Fruit fly (Drosophila melanogaster) whole organism: ENCODE data around the gene kuk.

Experiments
- Dll ChIP-seq: fragments of >200 bp; optimal IDR thresholded peaks from 2 replicates; lab custom pipeline; 2017
- pan ChIP-seq: fragments of >200 bp; optimal IDR thresholded peaks from 2 replicates; lab custom pipeline; 2017
- psq ChIP-seq: fragments of >200 bp; optimal IDR thresholded peaks from 2 replicates; lab custom pipeline; 2017
- usp ChIP-seq: fragments of >200 bp; optimal IDR thresholded peaks from 2 replicates; lab custom pipeline; 2017; ENCODE audit warnings: missing biosample characterization, missing genetic modification characterization, mixed read lengths

- TF ChIP-seq Dll (no peak), pan (lab: Kevin White, UChicago) (no peak), usp (GFP tag; lab: Kevin White, UChicago) (no peak), psq (lab: Kevin White, UChicago) (no peak)
Measured at dm6 chr3R:17085029-17085807, 5.2 kb downstream of the kuk start, which contains the start of gene GckIII.
